Worm (Caenorhabditis elegans) whole organism, L4 larva: ENCODE data around the gene ZK1010.10.

Experiments
- F37D6.2 ChIP-seq: sonication (generic microtip); optimal IDR thresholded peaks from 2 replicates; lab custom pipeline; 2016; ENCODE audit warnings: mild to moderate bottlenecking, missing genetic modification characterization, missing compliant biosample characterization
- Y75B8A.6 ChIP-seq: fragments of 200-800 bp; sonication (Bioruptor generic); IDR thresholded peaks from 2 replicates; pipeline ENCODE4 v1.3.6; 2022; ENCODE audit warnings: missing genetic modification reagents, missing genetic modification characterization, missing compliant biosample characterization
- ZK337.2 ChIP-seq: fragments of 200-800 bp; sonication (Bioruptor generic); IDR thresholded peaks from 2 replicates; pipeline ENCODE4 v1.3.6; 2022; ENCODE audit warnings: missing genetic modification reagents, missing genetic modification characterization, missing compliant biosample characterization
- aha-1 ChIP-seq: fragments of 150-350 bp; peaks from one replicate; lab custom pipeline; 2014; ENCODE audit warnings: missing biosample characterization, missing genetic modification characterization
- arid-1 ChIP-seq: fragments of 200-800 bp; sonication (Bioruptor generic); conservative IDR thresholded peaks from 2 replicates; pipeline ENCODE4 v1.3.6; 2022; ENCODE audit warnings: missing genetic modification reagents, missing genetic modification characterization, missing compliant biosample characterization
- ceh-28 ChIP-seq: fragments of 150-350 bp; optimal IDR thresholded peaks from 2 replicates; lab custom pipeline; 2014; ENCODE audit warnings: missing biosample characterization, missing genetic modification reagents, missing genetic modification characterization
- ceh-32 ChIP-seq: sonication (generic microtip); optimal IDR thresholded peaks from 2 replicates; lab custom pipeline; 2016; ENCODE audit warnings: mild to moderate bottlenecking, missing genetic modification characterization, missing compliant biosample characterization; ENCODE audit not compliant: poor library complexity
- ceh-44 ChIP-seq: fragments of 200-800 bp; sonication (Bioruptor generic); IDR thresholded peaks from 2 replicates; pipeline ENCODE4 v1.3.6; 2022; ENCODE audit warnings: missing genetic modification reagents, missing genetic modification characterization, missing compliant biosample characterization
- ceh-82 ChIP-seq: sonication (generic microtip); optimal IDR thresholded peaks from 2 replicates; lab custom pipeline; 2017; ENCODE audit warnings: missing biosample characterization, missing genetic modification characterization
- ces-1 ChIP-seq: fragments of 150-350 bp; sonication (generic microtip); optimal IDR thresholded peaks from 4 replicates; lab custom pipeline; 2014; ENCODE audit warnings: missing biosample characterization, missing genetic modification reagents, missing genetic modification characterization
- daf-16 ChIP-seq, 3 experiments: sonication (generic microtip); optimal IDR thresholded peaks; 2 replicates each; lab custom pipeline; 2016 to 2017; ENCODE audit warnings: missing genetic modification characterization in 3 of 3, missing genetic modification reagents in 3 of 3, mild to moderate bottlenecking in 2 of 3, missing compliant biosample characterization in 2 of 3, missing biosample characterization in 1 of 3, moderate library complexity in 1 of 3
- daf-8 ChIP-seq: fragments of 200-800 bp; sonication (Bioruptor generic); IDR thresholded peaks from 2 replicates; pipeline ENCODE4 v1.3.6; 2022; ENCODE audit warnings: missing genetic modification characterization, missing compliant biosample characterization
- dve-1 ChIP-seq: sonication (generic microtip); optimal IDR thresholded peaks from 2 replicates; lab custom pipeline; 2017; ENCODE audit warnings: antibody characterized with exemption, mild to moderate bottlenecking, missing genetic modification characterization, missing compliant biosample characterization; ENCODE audit not compliant: insufficient read depth
- fos-1 ChIP-seq: fragments of 150-350 bp; optimal IDR thresholded peaks from 2 replicates; lab custom pipeline; 2014; ENCODE audit warnings: missing biosample characterization, missing genetic modification characterization
- hif-1 ChIP-seq, 2 experiments: sonication (generic microtip); optimal IDR thresholded peaks; 2 replicates each; lab custom pipeline; 2016 to 2017; ENCODE audit warnings: missing compliant biosample characterization in 2 of 2, missing genetic modification characterization in 2 of 2, missing genetic modification reagents in 2 of 2, missing genotype in 2 of 2, mild to moderate bottlenecking in 1 of 2
- hlh-11 ChIP-seq: fragments of 200-800 bp; sonication (Bioruptor generic); optimal IDR thresholded peaks from 2 replicates; lab custom pipeline; 2018; ENCODE audit warnings: mild to moderate bottlenecking, missing genetic modification characterization, missing compliant biosample characterization
- hlh-30 ChIP-seq: sonication (generic microtip); optimal IDR thresholded peaks from 2 replicates; lab custom pipeline; 2017; ENCODE audit warnings: antibody characterized with exemption, mild to moderate bottlenecking, missing genetic modification characterization, missing compliant biosample characterization; ENCODE audit not compliant: insufficient read depth
- lin-13 ChIP-seq: fragments of 150-350 bp; optimal IDR thresholded peaks from 2 replicates; lab custom pipeline; 2014; ENCODE audit warnings: missing biosample characterization, missing genetic modification reagents, missing genetic modification characterization
- lin-38 ChIP-seq: fragments of 200-800 bp; sonication (Bioruptor generic); IDR thresholded peaks from 2 replicates; pipeline ENCODE4 v1.3.6; 2022; ENCODE audit warnings: missing genetic modification reagents, missing genetic modification characterization, missing compliant biosample characterization
- madf-5 ChIP-seq, 2 experiments: fragments of 200-800 bp; sonication (Bioruptor generic); IDR thresholded peaks; 2 replicates each; pipeline ENCODE4 v1.3.6; 2022; ENCODE audit warnings: missing compliant biosample characterization in 2 of 2, missing genetic modification characterization in 2 of 2
- madf-9 ChIP-seq: fragments of 200-800 bp; sonication (Bioruptor generic); conservative IDR thresholded peaks from 2 replicates; pipeline ENCODE4 v1.3.6; 2022; ENCODE audit warnings: missing genetic modification reagents, missing genetic modification characterization, missing compliant biosample characterization
- mes-2 ChIP-seq: sonication (generic microtip); optimal IDR thresholded peaks from 2 replicates; lab custom pipeline; 2016; ENCODE audit warnings: missing genotype, mild to moderate bottlenecking, missing genetic modification characterization, missing compliant biosample characterization; ENCODE audit not compliant: poor library complexity, severe bottlenecking
- mxl-3 ChIP-seq: fragments of 200-800 bp; sonication (Bioruptor generic); optimal IDR thresholded peaks from 2 replicates; lab custom pipeline; 2018; ENCODE audit warnings: mild to moderate bottlenecking, missing genetic modification characterization, missing compliant biosample characterization
- nhr-111 ChIP-seq: fragments of 200-800 bp; sonication (Bioruptor generic); optimal IDR thresholded peaks from 2 replicates; lab custom pipeline; 2018; ENCODE audit warnings: mild to moderate bottlenecking, missing genetic modification characterization, missing compliant biosample characterization
- nhr-237 ChIP-seq: sonication (generic microtip); optimal IDR thresholded peaks from 2 replicates; lab custom pipeline; 2017; ENCODE audit warnings: missing biosample characterization, missing genetic modification characterization
- nhr-28 ChIP-seq: fragments of 150-350 bp; optimal IDR thresholded peaks from 2 replicates; lab custom pipeline; 2014; ENCODE audit warnings: missing biosample characterization, missing genetic modification characterization
- nhr-6 ChIP-seq: fragments of 150-350 bp; optimal IDR thresholded peaks from 2 replicates; lab custom pipeline; 2014; ENCODE audit warnings: missing biosample characterization, missing genetic modification characterization
- nhr-77 ChIP-seq: fragments of 150-350 bp; optimal IDR thresholded peaks from 2 replicates; lab custom pipeline; 2014; ENCODE audit warnings: missing biosample characterization, missing genetic modification characterization
- pha-4 ChIP-seq, 2 experiments: fragments of 150-350 bp in 1 of 2; fragments of 200-800 bp in 1 of 2; sonication (Bioruptor generic) in 1 of 2; IDR thresholded peaks in 1 of 2; optimal IDR thresholded peaks in 1 of 2; 2 replicates each; pipeline versions ENCODE4 v1.3.6 to Lab custom; 2014 to 2022; ENCODE audit warnings: missing genetic modification characterization in 2 of 2, missing genetic modification reagents in 2 of 2, missing biosample characterization in 1 of 2, missing compliant biosample characterization in 1 of 2
- skn-1 ChIP-seq: fragments of 150-350 bp; optimal IDR thresholded peaks from 2 replicates; lab custom pipeline; 2014; ENCODE audit warnings: missing biosample characterization, missing genetic modification characterization
- snpc-1.2 ChIP-seq: fragments of 200-800 bp; sonication (Bioruptor generic); IDR thresholded peaks from 2 replicates; pipeline ENCODE4 v1.3.6; 2022; ENCODE audit warnings: missing genetic modification reagents, missing genetic modification characterization, missing compliant biosample characterization
- snpc-4 ChIP-seq: fragments of 150-350 bp; optimal IDR thresholded peaks from 2 replicates; lab custom pipeline; 2014; ENCODE audit warnings: missing biosample characterization, missing genetic modification characterization
- tra-1 ChIP-seq: fragments of 200-800 bp; sonication (Bioruptor generic); IDR thresholded peaks from 2 replicates; pipeline ENCODE4 v1.3.6; 2022; ENCODE audit warnings: missing genetic modification reagents, missing genetic modification characterization, missing compliant biosample characterization
- unc-62 ChIP-seq, 3 experiments: fragments of 150-350 bp in 1 of 3; sonication (generic microtip); optimal IDR thresholded peaks in 2 of 3; peaks in 1 of 3; 1 replicate in 1 of 3; 2 replicates in 2 of 3; lab custom pipeline; 2014 to 2017; ENCODE audit warnings: missing biosample characterization in 3 of 3, missing genetic modification characterization in 3 of 3, missing genetic modification reagents in 3 of 3, missing genotype in 1 of 3
- zfp-2 ChIP-seq: sonication (generic microtip); optimal IDR thresholded peaks from 2 replicates; lab custom pipeline; 2016; ENCODE audit warnings: mild to moderate bottlenecking, missing genetic modification characterization, missing compliant biosample characterization

Gene ZK1010.10

DNA sequence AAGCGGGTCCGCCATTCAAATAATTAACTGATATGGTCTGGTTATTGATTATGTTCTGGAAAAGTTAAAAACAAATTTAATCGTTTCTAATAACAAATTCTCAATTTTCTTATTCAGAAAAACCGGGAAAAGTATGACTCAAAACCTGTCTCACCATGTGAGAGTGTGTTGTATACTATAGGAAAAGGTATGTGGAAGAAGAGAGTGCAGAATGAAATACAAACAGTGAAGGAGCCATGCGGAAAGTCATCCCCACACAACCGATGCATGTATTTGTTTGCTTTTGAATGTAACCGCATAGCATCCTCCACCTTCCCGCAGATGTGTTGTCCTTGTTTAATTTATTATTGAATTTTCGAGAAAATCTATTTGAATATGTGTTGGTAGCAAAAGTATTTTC, 1.7 kb upstream of the ZK1010.10 start, which contains the start of gene ZK1010.8:
TSS of gene ZK1010.8 (minus strand) at position 214 of the 400 bp plus-strand sequence.
- TF ChIP-seq hlh-30 (tag; lab: Kevin White, UChicago) (peak; percentile 85), skn-1 (no peak), daf-16 (GFP tag; optimal IDR thresholded peaks at IDR 0.05; lab: Kevin White, UChicago) (no peak), daf-16 (tag; optimal IDR thresholded peaks at IDR 0.05; lab: Kevin White, UChicago) (peak; percentile 13), dve-1 (peak; percentile 6), ces-1 (GFP tag; lab: Kevin White, UChicago) (no peak), hif-1 (tag; optimal IDR thresholded peaks at IDR 0.05; lab: Kevin White, UChicago) (no peak), nhr-6 (tag; lab: Kevin White, UChicago) (peak; percentile 55), pha-4 (GFP tag; IDR thresholded peaks at IDR 0.05; lab: Robert Waterston, UW) (no peak), pha-4 (tag; optimal IDR thresholded peaks at IDR 0.05; lab: Kevin White, UChicago) (peak; percentile 83)

DNA sequence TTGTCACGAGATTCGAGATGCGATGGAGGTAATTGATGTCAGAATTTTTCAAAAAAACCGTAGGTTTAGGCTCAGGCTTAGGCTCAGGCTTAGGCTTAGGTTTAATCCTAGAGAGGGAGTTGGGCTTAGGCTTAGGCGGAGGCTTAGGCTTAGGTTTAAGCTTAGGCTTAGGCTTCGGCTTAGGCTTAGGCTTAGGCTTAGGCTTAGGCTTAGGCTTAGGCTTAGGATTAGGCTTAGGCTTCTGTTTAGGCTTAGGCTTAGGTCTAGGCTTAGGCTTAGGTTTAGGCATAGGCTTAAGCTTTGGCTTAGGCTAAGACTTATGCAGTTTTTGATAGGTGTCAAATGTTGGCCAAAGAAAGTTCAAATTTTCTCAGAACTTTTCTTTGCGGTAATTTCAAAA, 2.1 kb downstream of the ZK1010.10 start:
- TF ChIP-seq madf-9 (GFP tag; lab: Robert Waterston, UW) (no peak), unc-62 (GFP tag; optimal IDR thresholded peaks at IDR 0.05 in 1 of 2; lab: Kevin White, UChicago) (peak in 1 of 2 experiments; percentile 9), unc-62 (tag; optimal IDR thresholded peaks at IDR 0.05; lab: Kevin White, UChicago) (no peak)
- TF ChIP-seq, all 104 proteins: peak for 1

DNA sequence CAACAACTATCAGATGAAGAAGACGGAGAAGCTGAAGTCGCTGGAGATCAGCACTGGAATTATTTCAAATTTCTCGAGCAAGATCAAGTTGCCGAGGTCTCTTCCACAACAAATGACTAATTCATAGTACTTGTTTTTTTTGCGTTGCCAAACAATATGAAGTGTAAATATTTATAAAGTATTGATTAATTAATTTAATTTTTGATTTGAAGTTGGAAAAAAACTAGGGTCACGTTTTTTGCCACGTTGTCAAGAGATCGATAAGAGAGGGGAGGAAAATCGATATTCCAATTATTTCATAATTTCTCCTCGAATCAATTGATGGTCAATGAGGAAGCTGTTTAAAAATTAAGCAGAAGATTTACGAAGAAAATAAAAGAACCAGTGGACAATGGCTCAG, 3.0 kb downstream of the ZK1010.10 start, which contains the start of gene snf-7:
TSS of gene snf-7 (plus strand) at position 301 of the 400 bp plus-strand sequence.
- peak; percentile 36 for TF ChIP-seq ceh-28 (tag; lab: Kevin White, UChicago)
- no peak for TF ChIP-seq pha-4 (GFP tag; IDR thresholded peaks at IDR 0.05; lab: Robert Waterston, UW)
- TF ChIP-seq pha-4 (tag; optimal IDR thresholded peaks at IDR 0.05; lab: Kevin White, UChicago): no peak

DNA sequence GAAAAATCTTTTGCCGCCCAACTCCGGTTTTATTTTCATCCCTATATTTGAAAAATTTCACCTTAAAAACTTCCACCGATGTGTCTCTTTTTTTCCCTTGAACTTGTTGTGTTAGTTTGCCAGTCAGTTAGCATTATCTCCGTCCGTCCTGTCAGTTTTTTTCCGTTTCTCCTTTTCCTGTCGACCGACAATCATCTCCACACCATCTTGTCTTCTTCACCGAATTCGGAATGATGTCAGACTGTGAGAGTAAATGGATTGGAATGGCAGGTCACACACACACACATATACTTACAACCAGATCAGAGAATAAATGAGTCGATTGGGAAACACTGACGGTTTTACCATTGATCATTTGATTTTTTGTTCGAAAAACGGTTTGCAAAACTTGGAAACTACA, 9.7 kb downstream of the ZK1010.10 start:
- peak; percentile 80 for TF ChIP-seq aha-1 (tag; lab: Kevin White, UChicago)
- peak; percentile 44 for TF ChIP-seq nhr-28 (tag; lab: Kevin White, UChicago)
- TF ChIP-seq unc-62 (GFP tag; optimal IDR thresholded peaks at IDR 0.05 in 1 of 2; lab: Kevin White, UChicago): peak in 1 of 2 experiments; percentile 99
- no peak for TF ChIP-seq unc-62 (tag; optimal IDR thresholded peaks at IDR 0.05; lab: Kevin White, UChicago)
- peak; percentile 17 for TF ChIP-seq hlh-11 (tag; lab: Kevin White, UChicago)
- no peak for TF ChIP-seq nhr-237 (tag; lab: Kevin White, UChicago)
- TF ChIP-seq mes-2: peak; percentile 3
- no peak for TF ChIP-seq daf-16 (GFP tag; optimal IDR thresholded peaks at IDR 0.05; lab: Kevin White, UChicago)
- no peak for TF ChIP-seq daf-16 (tag; optimal IDR thresholded peaks at IDR 0.05; lab: Kevin White, UChicago)

DNA sequence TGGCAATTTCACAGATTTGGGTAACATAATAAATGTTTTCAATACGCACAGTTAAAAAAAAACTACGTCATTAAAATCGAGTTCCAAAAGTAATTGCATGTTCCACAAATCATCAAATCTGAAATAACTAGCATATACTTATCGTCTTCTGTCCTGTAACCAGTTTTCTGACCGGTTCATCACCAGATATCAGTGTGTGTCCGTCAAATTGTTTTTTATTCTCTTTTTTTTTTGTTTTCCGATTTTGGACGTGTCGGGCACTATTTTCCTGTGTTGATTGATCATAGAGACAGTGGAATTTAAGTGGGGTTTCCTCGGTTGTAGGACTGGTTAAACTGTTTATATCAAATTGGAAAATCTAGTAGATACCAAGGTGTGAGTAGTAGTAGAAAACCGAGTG, 11.7 kb downstream of the ZK1010.10 start:
- TF ChIP-seq madf-5 (GFP tag; IDR thresholded peaks at IDR 0.05; lab: Robert Waterston, UW) (no peak), unc-62 (GFP tag; optimal IDR thresholded peaks at IDR 0.05 in 1 of 2; lab: Kevin White, UChicago) (peak in 1 of 2 experiments; percentile 66), unc-62 (tag; optimal IDR thresholded peaks at IDR 0.05; lab: Kevin White, UChicago) (no peak)

DNA sequence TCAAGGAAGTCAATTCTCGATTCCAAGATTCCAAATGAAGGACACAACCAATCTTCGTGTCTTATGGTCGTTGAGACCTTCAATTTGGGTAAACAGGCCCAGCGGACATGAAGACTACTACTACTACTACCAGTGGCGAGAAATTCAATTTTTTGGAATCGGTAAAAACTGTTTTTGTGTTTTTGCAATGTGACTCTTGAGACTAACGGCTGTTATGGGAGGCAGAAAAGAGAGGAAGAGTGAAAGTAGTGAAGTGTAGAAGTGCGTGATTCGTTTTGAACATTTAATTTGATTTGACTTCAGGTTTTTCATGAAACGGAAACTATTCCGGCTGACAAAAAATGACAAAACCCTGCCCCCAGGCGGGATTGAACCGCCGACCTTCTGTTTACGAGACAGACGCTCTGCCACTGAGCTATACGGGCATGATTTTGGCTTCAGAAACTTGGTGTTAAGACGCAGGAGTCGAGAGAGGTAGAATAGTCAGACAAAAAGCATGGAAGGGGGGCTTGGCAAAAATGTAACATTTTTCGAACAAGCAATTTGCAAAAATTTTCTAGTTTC, 13.7 kb downstream of the ZK1010.10 start:
- TF ChIP-seq ceh-32 (tag; lab: Kevin White, UChicago) (no peak), dve-1 (peak; percentile 65), snpc-4 (tag; lab: Kevin White, UChicago) (no peak), tra-1 (peak; percentile 63; the same call in 1 of the 2 replicates), snpc-1.2 (GFP tag; lab: Robert Waterston, UW) (peak; percentile 57; the same call in 1 of the 2 replicates), hlh-30 (tag; lab: Kevin White, UChicago) (peak; percentile 70), lin-13 (peak; percentile 3), lin-38 (GFP tag; lab: Robert Waterston, UW) (peak; percentile 80), madf-5 (GFP tag; IDR thresholded peaks at IDR 0.05; lab: Robert Waterston, UW) (peak; percentile 40 to 79; a peak in 2 of 4 replicates), nhr-6 (tag; lab: Kevin White, UChicago) (peak; percentile 17), ceh-82 (tag; lab: Kevin White, UChicago) (no peak), nhr-77 (tag; lab: Kevin White, UChicago) (no peak), daf-8 (GFP tag; lab: Robert Waterston, UW) (no peak), fos-1 (tag; lab: Kevin White, UChicago) (no peak), skn-1 (no peak), mxl-3 (peak; percentile 40), nhr-111 (GFP tag; lab: Kevin White, UChicago) (peak; percentile 47), ceh-44 (GFP tag; lab: Robert Waterston, UW) (peak; percentile 58; the same call in 1 of the 2 replicates), Y75B8A.6 (no peak; the same call in 1 of the 2 replicates), arid-1 (peak; percentile 69; the same call in 1 of the 2 replicates), F37D6.2 (tag; lab: Kevin White, UChicago) (peak; percentile 1), zfp-2 (tag; lab: Kevin White, UChicago) (no peak), madf-9 (GFP tag; lab: Robert Waterston, UW) (no peak; the same call in 1 of the 2 replicates), ZK337.2 (GFP tag; lab: Robert Waterston, UW) (peak; percentile 77)
